Worm (Caenorhabditis elegans) whole organism, young adult: Measurements from ENCODE around the gene T10H4.13.

ENCODE experiments used
- F49E8.2 ChIP-seq: sonication (generic microtip); optimal IDR thresholded peaks from 3 replicates; lab custom pipeline; 2017; ENCODE audit warnings: missing genetic modification characterization, mild to moderate bottlenecking, missing compliant biosample characterization, antibody characterized with exemption, moderate library complexity; ENCODE audit not compliant: insufficient read depth
- K11D2.4 ChIP-seq: fragments of 200-800 bp; sonication (Bioruptor generic); IDR thresholded peaks from 2 replicates; pipeline ENCODE4 v1.3.6; 2022; ENCODE audit warnings: missing genetic modification reagents, missing genetic modification characterization, missing compliant biosample characterization
- Y53G8AR.9 ChIP-seq: fragments of 200-800 bp; sonication (Bioruptor generic); conservative IDR thresholded peaks from 2 replicates; pipeline ENCODE4 v1.3.6; 2022; ENCODE audit warnings: missing genetic modification reagents, missing genetic modification characterization, missing compliant biosample characterization
- cebp-1 ChIP-seq, 2 experiments: fragments of 200-800 bp in 1 of 2; sonication (Bioruptor generic) in 1 of 2; sonication (generic microtip) in 1 of 2; IDR thresholded peaks in 1 of 2; optimal IDR thresholded peaks in 1 of 2; 2 replicates each; pipeline versions ENCODE4 v1.3.6 to Lab custom; 2017 to 2022; ENCODE audit warnings: missing compliant biosample characterization in 2 of 2, missing genetic modification characterization in 2 of 2, mild to moderate bottlenecking in 1 of 2, missing genetic modification reagents in 1 of 2, moderate library complexity in 1 of 2
- efl-1 ChIP-seq: fragments of 150-350 bp; optimal IDR thresholded peaks from 2 replicates; lab custom pipeline; 2014; ENCODE audit warnings: missing biosample characterization, missing genetic modification reagents, missing genetic modification characterization
- hlh-12 ChIP-seq: sonication (generic microtip); optimal IDR thresholded peaks from 2 replicates; lab custom pipeline; 2016; ENCODE audit warnings: missing genetic modification characterization, missing compliant biosample characterization
- mxl-1 ChIP-seq: sonication (generic microtip); optimal IDR thresholded peaks from 2 replicates; lab custom pipeline; 2016; ENCODE audit warnings: missing genetic modification characterization, missing compliant biosample characterization
- pha-4 ChIP-seq: fragments of 150-350 bp; sonication (generic microtip); optimal IDR thresholded peaks from 2 replicates; lab custom pipeline; 2014; ENCODE audit warnings: missing biosample characterization, missing genetic modification reagents, missing genetic modification characterization
- snpc-1.3 ChIP-seq: sonication (generic microtip); optimal IDR thresholded peaks from 2 replicates; lab custom pipeline; 2017; ENCODE audit warnings: missing genetic modification characterization, mild to moderate bottlenecking, missing compliant biosample characterization, antibody characterized with exemption, moderate library complexity, missing genotype, missing genetic modification reagents; ENCODE audit not compliant: insufficient read depth
- somi-1 ChIP-seq: fragments of 200-800 bp; sonication (Bioruptor generic); optimal IDR thresholded peaks from 2 replicates; lab custom pipeline; 2018; ENCODE audit warnings: mild to moderate bottlenecking, missing genetic modification characterization, missing compliant biosample characterization
- sptf-2 ChIP-seq: fragments of 200-800 bp; sonication (Bioruptor generic); optimal IDR thresholded peaks from 2 replicates; lab custom pipeline; 2018; ENCODE audit warnings: mild to moderate bottlenecking, missing genetic modification characterization, missing compliant biosample characterization
- xnd-1 ChIP-seq: sonication (generic microtip); optimal IDR thresholded peaks from 2 replicates; lab custom pipeline; 2016; ENCODE audit warnings: missing genotype, missing genetic modification reagents, missing genetic modification characterization, missing compliant biosample characterization

DNA sequence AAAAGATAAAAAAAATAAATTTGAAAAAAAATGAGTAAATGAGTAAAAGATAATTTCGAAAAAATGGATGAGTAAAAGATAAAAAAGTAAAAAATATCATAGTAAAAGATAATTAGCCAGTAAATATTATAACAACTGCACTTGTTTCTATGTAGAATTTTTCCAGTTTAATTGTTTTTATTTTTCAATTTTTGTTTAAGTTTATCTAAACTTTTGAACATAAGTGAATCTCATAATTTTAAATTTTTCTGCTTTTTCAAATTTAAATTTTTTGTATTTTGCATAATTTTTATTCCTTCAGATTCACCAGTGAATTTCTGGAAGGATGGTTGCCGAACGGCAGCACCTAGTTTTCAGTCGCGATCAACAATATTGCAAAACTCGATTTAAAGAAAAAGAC lies 26.0 kb downstream of the T10H4.13 start, which contains the start of gene chil-12:
- TF ChIP-seq xnd-1 (tag; lab: Kevin White, UChicago) (no peak), hlh-12 (tag; lab: Kevin White, UChicago) (no peak), pha-4 (tag; lab: Kevin White, UChicago) (no peak), sptf-2 (GFP tag; lab: Kevin White, UChicago) (no peak), somi-1 (GFP tag; lab: Kevin White, UChicago) (no peak), Y53G8AR.9 (no peak), F49E8.2 (tag; lab: Kevin White, UChicago) (no peak), K11D2.4 (no peak), snpc-1.3 (tag; lab: Kevin White, UChicago) (no peak), efl-1 (no peak), cebp-1 (GFP tag; IDR thresholded peaks at IDR 0.05; lab: Robert Waterston, UW) (no peak), cebp-1 (tag; optimal IDR thresholded peaks at IDR 0.05; lab: Kevin White, UChicago) (no peak), mxl-1 (tag; lab: Kevin White, UChicago) (no peak)
